Fruit fly (Drosophila melanogaster) whole organism, wandering third instar larva: ENCODE data around the gene CG42819.

Experiments
- Abd-B ChIP-seq: fragments of >200 bp; optimal IDR thresholded peaks from 2 replicates; lab custom pipeline; 2017; ENCODE audit warnings: missing biosample characterization, missing genetic modification characterization
- CG32264 ChIP-seq: fragments of 200-800 bp; sonication (Bioruptor generic); optimal IDR thresholded peaks from 2 replicates; lab custom pipeline; 2016; ENCODE audit warnings: missing biosample characterization, missing genetic modification characterization
- CrebA ChIP-seq: fragments of 200-800 bp; sonication (Bioruptor generic); optimal IDR thresholded peaks from 2 replicates; lab custom pipeline; 2016; ENCODE audit warnings: missing biosample characterization, mild to moderate bottlenecking, missing genetic modification characterization, borderline replicate concordance
- Hr78 ChIP-seq: fragments of >200 bp; optimal IDR thresholded peaks from 2 replicates; lab custom pipeline; 2017; ENCODE audit warnings: missing biosample characterization, missing genetic modification characterization
- Myc ChIP-seq: fragments of >200 bp; optimal IDR thresholded peaks from 2 replicates; lab custom pipeline; 2017
- N ChIP-seq: fragments of >200 bp; optimal IDR thresholded peaks from 2 replicates; lab custom pipeline; 2018; ENCODE audit warnings: missing biosample characterization, missing external identifiers, missing genetic modification characterization
- OdsH ChIP-seq: fragments of 200-800 bp; sonication (Bioruptor generic); optimal IDR thresholded peaks from 2 replicates; lab custom pipeline; 2016; ENCODE audit warnings: missing biosample characterization, mild to moderate bottlenecking, missing genetic modification characterization
- Vsx2 ChIP-seq: fragments of 200-300, 225-300 bp; sonication (Bioruptor generic); optimal IDR thresholded peaks from 2 replicates; lab custom pipeline; 2018; ENCODE audit warnings: missing biosample characterization, missing genetic modification characterization; ENCODE audit not compliant: partially characterized antibody
- brk ChIP-seq: fragments of 200-800 bp; sonication (Bioruptor generic); optimal IDR thresholded peaks from 2 replicates; lab custom pipeline; 2016; ENCODE audit warnings: missing biosample characterization, mild to moderate bottlenecking, missing genetic modification characterization
- foxo ChIP-seq, 2 experiments: fragments of 200-800 bp; sonication (Bioruptor generic); optimal IDR thresholded peaks; 2 replicates in 1 of 2; 3 replicates in 1 of 2; lab custom pipeline; 2016 to 2017; ENCODE audit warnings: missing biosample characterization in 2 of 2, missing genetic modification characterization in 2 of 2
- sv ChIP-seq: fragments of 200-800 bp; sonication (Bioruptor generic); optimal IDR thresholded peaks from 3 replicates; lab custom pipeline; 2016; ENCODE audit warnings: missing biosample characterization, missing genetic modification characterization

DNA sequence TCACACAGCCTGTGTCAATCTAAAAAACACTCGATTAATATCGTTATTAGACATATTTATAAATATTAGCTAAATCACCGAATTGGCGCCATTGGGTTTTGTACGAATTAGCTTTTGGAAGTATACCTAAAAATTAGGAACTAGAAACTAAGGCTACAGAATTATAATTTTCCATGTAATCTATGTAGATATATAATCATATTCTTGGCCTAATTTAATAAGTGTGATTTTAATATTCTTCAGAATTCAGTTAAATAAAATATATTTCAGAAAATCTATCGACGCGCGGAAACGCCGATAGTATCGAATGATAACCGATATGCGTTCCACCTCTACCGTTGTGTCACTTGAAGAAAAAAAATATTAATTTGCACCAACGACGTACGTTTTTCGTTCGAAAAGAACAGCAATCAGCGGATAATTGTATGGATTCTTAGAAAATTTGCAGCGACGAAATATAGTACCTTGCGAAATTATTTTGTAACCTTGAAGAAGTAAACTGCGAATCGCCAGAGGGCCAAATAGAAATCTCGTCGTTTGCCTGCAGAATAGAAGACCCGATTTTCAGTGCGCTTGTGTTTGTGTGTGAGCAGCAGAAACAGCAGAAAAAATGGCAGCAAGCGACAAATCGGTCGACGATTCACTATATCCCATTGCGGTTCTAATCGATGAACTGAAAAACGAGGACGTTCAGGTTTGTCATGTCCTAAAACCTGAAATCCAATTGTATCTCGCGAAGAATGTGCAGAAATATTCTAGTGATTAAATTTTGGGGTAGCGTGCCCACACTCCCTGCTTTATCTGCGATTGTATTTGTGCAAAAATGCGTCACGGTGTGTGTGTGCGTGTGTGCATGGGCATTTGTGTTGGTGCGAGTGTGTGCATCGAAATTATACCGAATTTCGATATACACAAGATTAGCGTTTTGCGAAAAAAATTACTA, 23.2 kb downstream of the CG42819 start, which contains the start of gene Pp2A-29B:
- TF ChIP-seq sv (GFP tag; lab: Kevin White, UChicago) (no peak), brk (GFP tag; lab: Kevin White, UChicago) (peak; percentile 81), Abd-B (GFP tag; lab: Kevin White, UChicago) (no peak), CrebA (no peak), OdsH (GFP tag; lab: Kevin White, UChicago) (no peak), CG32264 (GFP tag; lab: Kevin White, UChicago) (no peak), Hr78 (GFP tag; lab: Kevin White, UChicago) (no peak), N (GFP tag; lab: Kevin White, UChicago) (peak; percentile 88), Myc (lab: Kevin White, UChicago) (no peak), Vsx2 (no peak), foxo (GFP tag; optimal IDR thresholded peaks at IDR 0.05; lab: Kevin White, UChicago) (peak in 1 of 2 experiments; percentile 23)
